Worm (Caenorhabditis elegans) whole organism, L4 larva: ENCODE data around the gene F28H6.6.

Source experiments
- F37D6.2 ChIP-seq: sonication (generic microtip); optimal IDR thresholded peaks from 2 replicates; lab custom pipeline; 2016; ENCODE audit warnings: mild to moderate bottlenecking, missing genetic modification characterization, missing compliant biosample characterization
- T20F7.1 ChIP-seq: fragments of 200-800 bp; sonication (Bioruptor generic); optimal IDR thresholded peaks from 2 replicates; lab custom pipeline; 2018; ENCODE audit warnings: mild to moderate bottlenecking, missing genetic modification characterization, missing compliant biosample characterization
- Y48G9A.11 ChIP-seq: fragments of 200-800 bp; sonication (Bioruptor generic); IDR thresholded peaks from 2 replicates; pipeline ENCODE4 v1.3.6; 2022; ENCODE audit warnings: missing genetic modification reagents, missing genetic modification characterization, missing compliant biosample characterization
- Y5F2A.4 ChIP-seq: fragments of 200-800 bp; sonication (Bioruptor generic); optimal IDR thresholded peaks from 2 replicates; lab custom pipeline; 2018; ENCODE audit warnings: mild to moderate bottlenecking, missing genetic modification characterization, missing compliant biosample characterization
- Y75B8A.6 ChIP-seq: fragments of 200-800 bp; sonication (Bioruptor generic); IDR thresholded peaks from 2 replicates; pipeline ENCODE4 v1.3.6; 2022; ENCODE audit warnings: missing genetic modification reagents, missing genetic modification characterization, missing compliant biosample characterization
- aha-1 ChIP-seq: fragments of 150-350 bp; peaks from one replicate; lab custom pipeline; 2014; ENCODE audit warnings: missing biosample characterization, missing genetic modification characterization
- ama-1 ChIP-seq: fragments of 150-350 bp; optimal IDR thresholded peaks from 2 replicates; lab custom pipeline; 2014; ENCODE audit warnings: inconsistent platforms, mixed read lengths
- attf-4 ChIP-seq: sonication (generic microtip); optimal IDR thresholded peaks from 3 replicates; lab custom pipeline; 2017; ENCODE audit warnings: missing biosample characterization, missing genetic modification characterization
- ceh-20 ChIP-seq: fragments of 200-800 bp; sonication (Bioruptor generic); IDR thresholded peaks from 2 replicates; pipeline ENCODE4 v1.3.6; 2022; ENCODE audit warnings: missing genetic modification reagents, missing genetic modification characterization, missing compliant biosample characterization
- ces-1 ChIP-seq: fragments of 150-350 bp; sonication (generic microtip); optimal IDR thresholded peaks from 4 replicates; lab custom pipeline; 2014; ENCODE audit warnings: missing biosample characterization, missing genetic modification reagents, missing genetic modification characterization
- cey-2 ChIP-seq: sonication (generic microtip); optimal IDR thresholded peaks from 3 replicates; lab custom pipeline; 2017; ENCODE audit warnings: missing genetic modification characterization, mild to moderate bottlenecking, missing compliant biosample characterization, antibody characterized with exemption, borderline replicate concordance; ENCODE audit not compliant: insufficient read depth
- ctbp-1 ChIP-seq: fragments of 200-800 bp; sonication (Bioruptor generic); IDR thresholded peaks from 2 replicates; pipeline ENCODE4 v1.3.6; 2022; ENCODE audit warnings: missing genetic modification reagents, missing genetic modification characterization, missing compliant biosample characterization
- daf-12 ChIP-seq: fragments of 150-350 bp; optimal IDR thresholded peaks from 2 replicates; lab custom pipeline; 2014; ENCODE audit warnings: missing biosample characterization, missing genetic modification reagents, missing genetic modification characterization
- daf-16 ChIP-seq, 3 experiments: sonication (generic microtip); optimal IDR thresholded peaks; 2 replicates each; lab custom pipeline; 2016 to 2017; ENCODE audit warnings: missing genetic modification characterization in 3 of 3, missing genetic modification reagents in 3 of 3, mild to moderate bottlenecking in 2 of 3, missing compliant biosample characterization in 2 of 3, missing biosample characterization in 1 of 3, moderate library complexity in 1 of 3
- daf-19 ChIP-seq: fragments of 200-800 bp; sonication (Bioruptor generic); conservative IDR thresholded peaks from 2 replicates; pipeline ENCODE4 v1.3.6; 2022; ENCODE audit warnings: missing genetic modification characterization, missing compliant biosample characterization
- dmd-8 ChIP-seq: fragments of 200-800 bp; sonication (Bioruptor generic); IDR thresholded peaks from 2 replicates; pipeline ENCODE4 v1.3.6; 2022; ENCODE audit warnings: missing genetic modification characterization, missing compliant biosample characterization
- fkh-10 ChIP-seq: fragments of 150-350 bp; optimal IDR thresholded peaks from 2 replicates; lab custom pipeline; 2014; ENCODE audit warnings: missing biosample characterization, missing genetic modification reagents, missing genetic modification characterization
- fos-1 ChIP-seq: fragments of 150-350 bp; optimal IDR thresholded peaks from 2 replicates; lab custom pipeline; 2014; ENCODE audit warnings: missing biosample characterization, missing genetic modification characterization
- gei-8 ChIP-seq: fragments of 200-800 bp; sonication (Bioruptor generic); optimal IDR thresholded peaks from 2 replicates; lab custom pipeline; 2018; ENCODE audit warnings: mild to moderate bottlenecking, missing genetic modification characterization, missing compliant biosample characterization
- hif-1 ChIP-seq, 2 experiments: sonication (generic microtip); optimal IDR thresholded peaks; 2 replicates each; lab custom pipeline; 2016 to 2017; ENCODE audit warnings: missing compliant biosample characterization in 2 of 2, missing genetic modification characterization in 2 of 2, missing genetic modification reagents in 2 of 2, missing genotype in 2 of 2, mild to moderate bottlenecking in 1 of 2
- hlh-11 ChIP-seq: fragments of 200-800 bp; sonication (Bioruptor generic); optimal IDR thresholded peaks from 2 replicates; lab custom pipeline; 2018; ENCODE audit warnings: mild to moderate bottlenecking, missing genetic modification characterization, missing compliant biosample characterization
- hlh-30 ChIP-seq: sonication (generic microtip); optimal IDR thresholded peaks from 2 replicates; lab custom pipeline; 2017; ENCODE audit warnings: antibody characterized with exemption, mild to moderate bottlenecking, missing genetic modification characterization, missing compliant biosample characterization; ENCODE audit not compliant: insufficient read depth
- hmg-1.1 ChIP-seq: fragments of 200-800 bp; sonication (Bioruptor generic); IDR thresholded peaks from 2 replicates; pipeline ENCODE4 v1.3.6; 2022; ENCODE audit warnings: missing genetic modification reagents, missing genetic modification characterization, missing compliant biosample characterization
- lim-7 ChIP-seq: fragments of 200-800 bp; sonication (Bioruptor generic); IDR thresholded peaks from 2 replicates; pipeline ENCODE4 v1.3.6; 2022; ENCODE audit warnings: missing genetic modification characterization, missing compliant biosample characterization
- lin-1 ChIP-seq: fragments of 200-800 bp; sonication (Bioruptor generic); IDR thresholded peaks from 2 replicates; pipeline ENCODE4 v1.3.6; 2022; ENCODE audit warnings: missing genetic modification reagents, missing genetic modification characterization, missing compliant biosample characterization
- lin-15B ChIP-seq: fragments of 150-350 bp; sonication (generic microtip); optimal IDR thresholded peaks from 3 replicates; lab custom pipeline; 2014; ENCODE audit warnings: missing biosample characterization, missing genetic modification characterization
- lin-29 ChIP-seq: fragments of 200-800 bp; sonication (Bioruptor generic); IDR thresholded peaks from 2 replicates; pipeline ENCODE4 v1.3.6; 2022; ENCODE audit warnings: missing genetic modification reagents, missing genetic modification characterization, missing compliant biosample characterization
- lin-38 ChIP-seq: fragments of 200-800 bp; sonication (Bioruptor generic); IDR thresholded peaks from 2 replicates; pipeline ENCODE4 v1.3.6; 2022; ENCODE audit warnings: missing genetic modification reagents, missing genetic modification characterization, missing compliant biosample characterization
- mdl-1 ChIP-seq, 2 experiments: fragments of 150-350 bp in 1 of 2; sonication (generic microtip) in 1 of 2; optimal IDR thresholded peaks; 2 replicates each; lab custom pipeline; 2014 to 2017; ENCODE audit warnings: missing biosample characterization in 2 of 2, missing genetic modification characterization in 2 of 2
- mep-1 ChIP-seq: fragments of 150-350 bp; sonication (generic microtip); optimal IDR thresholded peaks from 3 replicates; lab custom pipeline; 2014; ENCODE audit warnings: missing biosample characterization, missing genetic modification characterization
- mxl-2 ChIP-seq: fragments of 200-800 bp; sonication (Bioruptor generic); conservative IDR thresholded peaks from 2 replicates; pipeline ENCODE4 v1.3.6; 2022; ENCODE audit warnings: missing genetic modification reagents, missing genetic modification characterization, missing compliant biosample characterization
- nhr-10 ChIP-seq: fragments of 150-350 bp; optimal IDR thresholded peaks from 2 replicates; lab custom pipeline; 2014; ENCODE audit warnings: missing biosample characterization, missing genetic modification characterization
- nhr-102 ChIP-seq: sonication (generic microtip); optimal IDR thresholded peaks from 2 replicates; lab custom pipeline; 2016; ENCODE audit warnings: mild to moderate bottlenecking, missing genetic modification characterization, moderate library complexity, missing compliant biosample characterization
- nhr-11 ChIP-seq: fragments of 150-350 bp; optimal IDR thresholded peaks from 2 replicates; lab custom pipeline; 2014; ENCODE audit warnings: missing biosample characterization, missing genetic modification characterization
- nhr-111 ChIP-seq: fragments of 200-800 bp; sonication (Bioruptor generic); optimal IDR thresholded peaks from 2 replicates; lab custom pipeline; 2018; ENCODE audit warnings: mild to moderate bottlenecking, missing genetic modification characterization, missing compliant biosample characterization
- nhr-237 ChIP-seq: sonication (generic microtip); optimal IDR thresholded peaks from 2 replicates; lab custom pipeline; 2017; ENCODE audit warnings: missing biosample characterization, missing genetic modification characterization
- nhr-28 ChIP-seq: fragments of 150-350 bp; optimal IDR thresholded peaks from 2 replicates; lab custom pipeline; 2014; ENCODE audit warnings: missing biosample characterization, missing genetic modification characterization
- nhr-6 ChIP-seq: fragments of 150-350 bp; optimal IDR thresholded peaks from 2 replicates; lab custom pipeline; 2014; ENCODE audit warnings: missing biosample characterization, missing genetic modification characterization
- nhr-76 ChIP-seq: fragments of 150-350 bp; optimal IDR thresholded peaks from 2 replicates; lab custom pipeline; 2014; ENCODE audit warnings: missing biosample characterization, missing genetic modification characterization
- pha-4 ChIP-seq, 2 experiments: fragments of 150-350 bp in 1 of 2; fragments of 200-800 bp in 1 of 2; sonication (Bioruptor generic) in 1 of 2; IDR thresholded peaks in 1 of 2; optimal IDR thresholded peaks in 1 of 2; 2 replicates each; pipeline versions ENCODE4 v1.3.6 to Lab custom; 2014 to 2022; ENCODE audit warnings: missing genetic modification characterization in 2 of 2, missing genetic modification reagents in 2 of 2, missing biosample characterization in 1 of 2, missing compliant biosample characterization in 1 of 2
- pqm-1 ChIP-seq: sonication (generic microtip); optimal IDR thresholded peaks from 2 replicates; lab custom pipeline; 2017; ENCODE audit warnings: missing biosample characterization, missing genetic modification characterization
- saeg-2 ChIP-seq: fragments of 200-800 bp; sonication (Bioruptor generic); IDR thresholded peaks from 2 replicates; pipeline ENCODE4 v1.3.6; 2022; ENCODE audit warnings: missing genetic modification reagents, missing genetic modification characterization, missing compliant biosample characterization
- skn-1 ChIP-seq: fragments of 150-350 bp; optimal IDR thresholded peaks from 2 replicates; lab custom pipeline; 2014; ENCODE audit warnings: missing biosample characterization, missing genetic modification characterization
- tag-97 ChIP-seq: fragments of 200-800 bp; sonication (Bioruptor generic); IDR thresholded peaks from 2 replicates; pipeline ENCODE4 v1.3.6; 2022; ENCODE audit warnings: missing genetic modification characterization, missing compliant biosample characterization
- unc-130 ChIP-seq: sonication (generic microtip); optimal IDR thresholded peaks from 2 replicates; lab custom pipeline; 2016; ENCODE audit warnings: missing genetic modification reagents, missing genetic modification characterization, missing compliant biosample characterization
- unc-39 ChIP-seq: sonication (generic microtip); optimal IDR thresholded peaks from 2 replicates; lab custom pipeline; 2017; ENCODE audit warnings: missing biosample characterization, missing genetic modification characterization
- unc-62 ChIP-seq, 3 experiments: fragments of 150-350 bp in 1 of 3; sonication (generic microtip); optimal IDR thresholded peaks in 2 of 3; peaks in 1 of 3; 1 replicate in 1 of 3; 2 replicates in 2 of 3; lab custom pipeline; 2014 to 2017; ENCODE audit warnings: missing biosample characterization in 3 of 3, missing genetic modification characterization in 3 of 3, missing genetic modification reagents in 3 of 3, missing genotype in 1 of 3
- vab-7 ChIP-seq: fragments of 200-800 bp; sonication (Bioruptor generic); IDR thresholded peaks from 2 replicates; pipeline ENCODE4 v1.3.6; 2022; ENCODE audit warnings: missing genetic modification reagents, missing genetic modification characterization, missing compliant biosample characterization
- zag-1 ChIP-seq: fragments of 150-350 bp; optimal IDR thresholded peaks from 2 replicates; lab custom pipeline; 2014; ENCODE audit warnings: missing biosample characterization, missing genetic modification characterization
- zip-11 ChIP-seq: fragments of 200-800 bp; sonication (Bioruptor generic); IDR thresholded peaks from 2 replicates; pipeline ENCODE4 v1.3.6; 2022; ENCODE audit warnings: missing genetic modification characterization, missing compliant biosample characterization

F28H6.6 gene

DNA sequence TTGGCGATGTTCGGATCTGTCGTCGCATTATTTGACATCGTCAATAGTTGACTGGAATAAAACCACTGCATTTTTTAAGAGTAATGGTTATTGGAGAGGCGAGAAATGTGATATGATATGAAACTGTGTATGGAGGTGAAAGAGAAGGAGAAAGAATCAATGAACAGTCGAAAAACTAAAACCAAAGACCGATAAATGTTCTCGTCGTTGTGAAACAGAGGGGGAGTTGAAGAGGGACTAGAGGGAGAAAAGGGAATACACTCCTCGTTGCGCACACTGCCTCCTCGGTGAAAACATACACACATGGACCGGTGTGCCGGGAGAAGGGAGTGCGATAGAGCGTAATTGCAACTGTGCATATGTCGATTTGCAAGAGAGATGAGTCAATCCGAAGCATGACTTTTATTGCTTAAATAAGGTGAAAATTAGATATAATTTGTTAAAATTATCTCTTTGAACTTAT lies 43.9 kb upstream of the F28H6.6 start, which contains the start of gene sym-4 (continued):
- TF ChIP-seq hif-1 (tag; optimal IDR thresholded peaks at IDR 0.05; lab: Kevin White, UChicago) (peak in 1 of 2 experiments; percentile 74), nhr-10 (peak; percentile 89), tag-97 (no peak), unc-130 (GFP tag; lab: Kevin White, UChicago) (no peak), lin-1 (GFP tag; lab: Robert Waterston, UW) (peak; percentile 89), fos-1 (no peak), hmg-1.1 (GFP tag; lab: Robert Waterston, UW) (peak; percentile 94), daf-12 (no peak), mxl-2 (GFP tag; lab: Robert Waterston, UW) (no peak), zag-1 (tag; lab: Kevin White, UChicago) (no peak), daf-19 (GFP tag; lab: Robert Waterston, UW) (0 out of 2 replicates have a peak, but pooled peaks have one; percentile 47), nhr-6 (peak; percentile 91), unc-62 (GFP tag; optimal IDR thresholded peaks at IDR 0.05 in 1 of 2; lab: Kevin White, UChicago) (no peak), unc-62 (tag; optimal IDR thresholded peaks at IDR 0.05; lab: Kevin White, UChicago) (no peak), vab-7 (GFP tag; lab: Robert Waterston, UW) (peak; percentile 40; the same call in 1 of the 2 replicates), skn-1 (tag; lab: Kevin White, UChicago) (no peak), Y5F2A.4 (GFP tag; lab: Kevin White, UChicago) (no peak), F37D6.2 (tag; lab: Kevin White, UChicago) (peak; percentile 41), lin-15B (tag; lab: Kevin White, UChicago) (no peak), nhr-11 (tag; lab: Kevin White, UChicago) (peak; percentile 96), ces-1 (GFP tag; lab: Kevin White, UChicago) (no peak), hlh-11 (peak; percentile 99), attf-4 (tag; lab: Kevin White, UChicago) (peak; percentile 50), nhr-28 (peak; percentile 98), saeg-2 (GFP tag; lab: Robert Waterston, UW) (no peak), lin-38 (GFP tag; lab: Robert Waterston, UW) (peak; percentile 97), pha-4 (GFP tag; IDR thresholded peaks at IDR 0.05; lab: Robert Waterston, UW) (peak; percentile 25; the same call in 1 of the 2 replicates), pha-4 (tag; optimal IDR thresholded peaks at IDR 0.05; lab: Kevin White, UChicago) (peak; percentile 35), cey-2 (no peak), dmd-8 (GFP tag; lab: Robert Waterston, UW) (no peak), aha-1 (tag; lab: Kevin White, UChicago) (peak; percentile 93), pqm-1 (peak; percentile 89), ama-1 (lab: Kevin White, UChicago) (peak; percentile 24), gei-8 (GFP tag; lab: Kevin White, UChicago) (no peak), lim-7 (GFP tag; lab: Robert Waterston, UW) (0 out of 2 replicates have a peak, but pooled peaks have one; percentile 43), zip-11 (GFP tag; lab: Robert Waterston, UW) (no peak), ctbp-1 (GFP tag; lab: Robert Waterston, UW) (peak; percentile 83), nhr-111 (no peak), hlh-30 (peak; percentile 94), fkh-10 (GFP tag; lab: Kevin White, UChicago) (peak; percentile 35), Y75B8A.6 (GFP tag; lab: Robert Waterston, UW) (no peak), T20F7.1 (GFP tag; lab: Kevin White, UChicago) (peak; percentile 86), nhr-76 (tag; lab: Kevin White, UChicago) (peak; percentile 72), Y48G9A.11 (GFP tag; lab: Robert Waterston, UW) (no peak), nhr-102 (peak; percentile 88), daf-16 (GFP tag; optimal IDR thresholded peaks at IDR 0.05; lab: Kevin White, UChicago) (peak in 1 of 2 experiments; percentile 32), daf-16 (tag; optimal IDR thresholded peaks at IDR 0.05; lab: Kevin White, UChicago) (peak; percentile 89), ceh-20 (GFP tag; lab: Robert Waterston, UW) (peak; percentile 90), lin-29 (GFP tag; lab: Robert Waterston, UW) (no peak), nhr-237 (peak; percentile 32), mep-1 (tag; lab: Kevin White, UChicago) (peak; percentile 98), unc-39 (tag; lab: Kevin White, UChicago) (no peak), mdl-1 (tag; optimal IDR thresholded peaks at IDR 0.05; lab: Kevin White, UChicago) (peak; percentile 81 to 98)
